Worm (Caenorhabditis elegans) whole organism, young adult: ENCODE data around the gene atp-2.

Source experiments
- B0019.2 ChIP-seq: fragments of 200-800 bp; sonication (Bioruptor generic); conservative IDR thresholded peaks from 2 replicates; pipeline ENCODE4 v1.3.6; 2022; ENCODE audit warnings: missing genetic modification reagents, missing genetic modification characterization, missing compliant biosample characterization
- B0261.1 ChIP-seq: sonication (generic microtip); optimal IDR thresholded peaks from 2 replicates; lab custom pipeline; 2016; ENCODE audit warnings: mild to moderate bottlenecking, missing genetic modification characterization, moderate library complexity, missing compliant biosample characterization
- C06A6.2 ChIP-seq: fragments of 200-800 bp; sonication (Bioruptor generic); conservative IDR thresholded peaks from 2 replicates; pipeline ENCODE4 v1.3.6; 2022; ENCODE audit warnings: missing genetic modification characterization, missing compliant biosample characterization
- F10E7.11 ChIP-seq: sonication (generic microtip); optimal IDR thresholded peaks from 2 replicates; lab custom pipeline; 2017; ENCODE audit warnings: mild to moderate bottlenecking, missing genetic modification characterization, moderate library complexity, missing compliant biosample characterization
- F23B12.7 ChIP-seq: sonication (generic microtip); optimal IDR thresholded peaks from 2 replicates; lab custom pipeline; 2017; ENCODE audit warnings: missing genetic modification characterization, mild to moderate bottlenecking, missing compliant biosample characterization, antibody characterized with exemption, moderate library complexity; ENCODE audit not compliant: insufficient read depth
- F33H1.4 ChIP-seq: fragments of 200-800 bp; sonication (Bioruptor generic); IDR thresholded peaks from 2 replicates; pipeline ENCODE4 v1.3.6; 2022; ENCODE audit warnings: missing genetic modification reagents, missing genetic modification characterization, missing compliant biosample characterization
- F57C9.4 ChIP-seq: sonication (generic microtip); optimal IDR thresholded peaks from 2 replicates; lab custom pipeline; 2017; ENCODE audit warnings: mild to moderate bottlenecking, missing genetic modification characterization, missing compliant biosample characterization
- T07F8.4 ChIP-seq: sonication (generic microtip); optimal IDR thresholded peaks from 2 replicates; lab custom pipeline; 2016; ENCODE audit warnings: mild to moderate bottlenecking, missing genetic modification characterization, moderate library complexity, missing compliant biosample characterization
- ZK185.1 ChIP-seq: sonication (generic microtip); optimal IDR thresholded peaks from 2 replicates; lab custom pipeline; 2016; ENCODE audit warnings: mild to moderate bottlenecking, missing genetic modification characterization, missing compliant biosample characterization; ENCODE audit not compliant: poor library complexity, severe bottlenecking
- attf-3 ChIP-seq: fragments of 200-800 bp; sonication (Bioruptor generic); conservative IDR thresholded peaks from 2 replicates; pipeline ENCODE4 v1.3.6; 2022; ENCODE audit warnings: missing genetic modification reagents, missing genetic modification characterization, missing compliant biosample characterization
- attf-5 ChIP-seq: fragments of 200-800 bp; sonication (Bioruptor generic); optimal IDR thresholded peaks from 2 replicates; lab custom pipeline; 2018; ENCODE audit warnings: mild to moderate bottlenecking, missing genetic modification characterization, missing compliant biosample characterization
- attf-6 ChIP-seq: fragments of 200-800 bp; sonication (Bioruptor generic); IDR thresholded peaks from 2 replicates; pipeline ENCODE4 v1.3.6; 2022; ENCODE audit warnings: missing genetic modification reagents, missing genetic modification characterization, missing compliant biosample characterization
- bed-2 ChIP-seq: fragments of 200-800 bp; sonication (Bioruptor generic); IDR thresholded peaks from 2 replicates; pipeline ENCODE4 v1.3.6; 2022; ENCODE audit warnings: missing genetic modification reagents, missing genetic modification characterization, missing compliant biosample characterization
- ceh-100 ChIP-seq: fragments of 200-800 bp; sonication (Bioruptor generic); IDR thresholded peaks from 2 replicates; pipeline ENCODE4 v1.3.6; 2022; ENCODE audit warnings: missing genetic modification reagents, missing genetic modification characterization, missing compliant biosample characterization
- ceh-91 ChIP-seq: fragments of 200-800 bp; sonication (Bioruptor generic); IDR thresholded peaks from 2 replicates; pipeline ENCODE4 v1.3.6; 2022; ENCODE audit warnings: missing genetic modification reagents, missing genetic modification characterization, missing compliant biosample characterization
- chd-7 ChIP-seq: sonication (generic microtip); optimal IDR thresholded peaks from 2 replicates; lab custom pipeline; 2016; ENCODE audit warnings: mild to moderate bottlenecking, missing genetic modification characterization, moderate library complexity, missing compliant biosample characterization
- die-1 ChIP-seq: sonication (generic microtip); optimal IDR thresholded peaks from 2 replicates; lab custom pipeline; 2016; ENCODE audit warnings: missing genotype, mild to moderate bottlenecking, missing genetic modification characterization, missing compliant biosample characterization
- dox-1 ChIP-seq: fragments of 200-800 bp; sonication (Bioruptor generic); IDR thresholded peaks from 2 replicates; pipeline ENCODE4 v1.3.6; 2022; ENCODE audit warnings: missing genetic modification reagents, missing genetic modification characterization, missing compliant biosample characterization
- dpff-1 ChIP-seq: sonication (generic microtip); optimal IDR thresholded peaks from 2 replicates; lab custom pipeline; 2017; ENCODE audit warnings: mild to moderate bottlenecking, missing genetic modification characterization, missing compliant biosample characterization
- egl-44 ChIP-seq: fragments of 200-800 bp; sonication (Bioruptor generic); IDR thresholded peaks from 2 replicates; pipeline ENCODE4 v1.3.6; 2022; ENCODE audit warnings: missing genetic modification reagents, missing genetic modification characterization, missing compliant biosample characterization
- ekl-4 ChIP-seq: fragments of 200-800 bp; sonication (Bioruptor generic); IDR thresholded peaks from 2 replicates; pipeline ENCODE4 v1.3.6; 2022; ENCODE audit warnings: missing genetic modification reagents, missing genetic modification characterization, missing compliant biosample characterization
- fkh-3 ChIP-seq: sonication (generic microtip); optimal IDR thresholded peaks from 2 replicates; lab custom pipeline; 2016; ENCODE audit warnings: mild to moderate bottlenecking, missing genetic modification characterization, missing compliant biosample characterization
- him-1 ChIP-seq: sonication (generic microtip); optimal IDR thresholded peaks from 2 replicates; lab custom pipeline; 2016; ENCODE audit warnings: missing genotype, missing genetic modification reagents, missing genetic modification characterization, missing compliant biosample characterization
- hmg-1.2 ChIP-seq: fragments of 200-800 bp; sonication (Bioruptor generic); IDR thresholded peaks from 2 replicates; pipeline ENCODE4 v1.3.6; 2022; ENCODE audit warnings: missing genetic modification reagents, missing genetic modification characterization, missing compliant biosample characterization
- hmg-20 ChIP-seq: fragments of 200-800 bp; sonication (Bioruptor generic); IDR thresholded peaks from 2 replicates; pipeline ENCODE4 v1.3.6; 2022; ENCODE audit warnings: missing genetic modification reagents, missing genetic modification characterization, missing compliant biosample characterization
- let-526 ChIP-seq: fragments of 200-800 bp; sonication (Bioruptor generic); IDR thresholded peaks from 2 replicates; pipeline ENCODE4 v1.3.6; 2022; ENCODE audit warnings: missing genetic modification reagents, missing genetic modification characterization, missing compliant biosample characterization
- lin-40 ChIP-seq: sonication (generic microtip); optimal IDR thresholded peaks from 2 replicates; lab custom pipeline; 2016; ENCODE audit warnings: missing genetic modification characterization, mild to moderate bottlenecking, missing compliant biosample characterization, missing genotype, missing genetic modification reagents
- madf-6 ChIP-seq: fragments of 200-800 bp; sonication (Bioruptor generic); IDR thresholded peaks from 2 replicates; pipeline ENCODE4 v1.3.6; 2022; ENCODE audit warnings: missing genetic modification reagents, missing genetic modification characterization, missing compliant biosample characterization
- mcd-1 ChIP-seq: fragments of 200-800 bp; sonication (Bioruptor generic); IDR thresholded peaks from 2 replicates; pipeline ENCODE4 v1.3.6; 2022; ENCODE audit warnings: missing genetic modification reagents, missing genetic modification characterization, missing compliant biosample characterization
- nhr-120 ChIP-seq: fragments of 200-800 bp; sonication (Bioruptor generic); IDR thresholded peaks from 2 replicates; pipeline ENCODE4 v1.3.6; 2022; ENCODE audit warnings: missing genetic modification characterization, missing compliant biosample characterization
- nhr-80 ChIP-seq: sonication (generic microtip); optimal IDR thresholded peaks from 2 replicates; lab custom pipeline; 2016; ENCODE audit warnings: missing genetic modification characterization, missing compliant biosample characterization
- pbrm-1 ChIP-seq: fragments of 200-800 bp; sonication (Bioruptor generic); IDR thresholded peaks from 2 replicates; pipeline ENCODE4 v1.3.6; 2022; ENCODE audit warnings: missing genetic modification reagents, missing genetic modification characterization, missing compliant biosample characterization
- rcor-1 ChIP-seq: fragments of 200-800 bp; sonication (Bioruptor generic); IDR thresholded peaks from 2 replicates; pipeline ENCODE4 v1.3.6; 2022; ENCODE audit warnings: missing genetic modification reagents, missing genetic modification characterization, missing compliant biosample characterization
- rec-8 ChIP-seq, 2 experiments: sonication (generic microtip); optimal IDR thresholded peaks; 2 replicates each; lab custom pipeline; 2016; ENCODE audit warnings: mild to moderate bottlenecking in 2 of 2, missing genetic modification characterization in 2 of 2, missing genetic modification reagents in 2 of 2, missing genotype in 2 of 2, missing biosample characterization in 1 of 2, missing compliant biosample characterization in 1 of 2, moderate library complexity in 1 of 2
- repo-1 ChIP-seq: sonication (generic microtip); optimal IDR thresholded peaks from 2 replicates; lab custom pipeline; 2017; ENCODE audit warnings: mild to moderate bottlenecking, missing genetic modification characterization, missing compliant biosample characterization
- rpc-1 ChIP-seq, 2 experiments: fragments of 150-350 bp in 1 of 2; sonication (generic microtip) in 1 of 2; optimal IDR thresholded peaks; 2 replicates each; lab custom pipeline; 2014 to 2018; ENCODE audit warnings: missing biosample characterization in 1 of 2, missing genetic modification characterization in 1 of 2, missing genetic modification reagents in 1 of 2, missing genotype in 1 of 2
- snpc-4 ChIP-seq, 5 experiments: fragments of 150-350 bp in 1 of 5; sonication (generic microtip) in 4 of 5; optimal IDR thresholded peaks; 2 replicates each; lab custom pipeline; 2014 to 2018; ENCODE audit warnings: missing genetic modification characterization in 5 of 5, missing biosample characterization in 3 of 5, antibody characterized with exemption in 2 of 5, mild to moderate bottlenecking in 2 of 5, missing compliant biosample characterization in 2 of 5, missing genotype in 2 of 5, moderate library complexity in 2 of 5, missing genetic modification reagents in 1 of 5
- tbp1 ChIP-seq: fragments of 200-800 bp; sonication (Bioruptor generic); optimal IDR thresholded peaks from 2 replicates; lab custom pipeline; 2018; ENCODE audit warnings: mild to moderate bottlenecking, missing genetic modification characterization, missing compliant biosample characterization
- tlf-1 ChIP-seq: fragments of 200-800 bp; sonication (Bioruptor generic); optimal IDR thresholded peaks from 2 replicates; lab custom pipeline; 2018; ENCODE audit warnings: mild to moderate bottlenecking, missing genetic modification characterization, missing compliant biosample characterization
- unc-130 ChIP-seq: sonication (generic microtip); optimal IDR thresholded peaks from 2 replicates; lab custom pipeline; 2016; ENCODE audit warnings: missing genetic modification reagents, missing genetic modification characterization, missing compliant biosample characterization
- xnd-1 ChIP-seq: sonication (generic microtip); optimal IDR thresholded peaks from 2 replicates; lab custom pipeline; 2016; ENCODE audit warnings: missing genotype, missing genetic modification reagents, missing genetic modification characterization, missing compliant biosample characterization
- zim-3 ChIP-seq: sonication (generic microtip); optimal IDR thresholded peaks from 2 replicates; lab custom pipeline; 2017; ENCODE audit warnings: mild to moderate bottlenecking, missing genetic modification characterization, moderate library complexity, missing compliant biosample characterization
- ztf-18 ChIP-seq: sonication (generic microtip); optimal IDR thresholded peaks from 2 replicates; lab custom pipeline; 2016; ENCODE audit warnings: missing genotype, mild to moderate bottlenecking, missing genetic modification characterization, missing compliant biosample characterization
- ztf-28 ChIP-seq: fragments of 200-800 bp; sonication (Bioruptor generic); IDR thresholded peaks from 2 replicates; pipeline ENCODE4 v1.3.6; 2022; ENCODE audit warnings: missing genetic modification reagents, missing genetic modification characterization, missing compliant biosample characterization
- ztf-3 ChIP-seq: fragments of 200-800 bp; sonication (Bioruptor generic); optimal IDR thresholded peaks from 2 replicates; lab custom pipeline; 2018; ENCODE audit warnings: mild to moderate bottlenecking, missing genetic modification characterization, missing compliant biosample characterization
- ztf-6 ChIP-seq: fragments of 200-800 bp; sonication (Bioruptor generic); IDR thresholded peaks from 2 replicates; pipeline ENCODE4 v1.3.6; 2022; ENCODE audit warnings: missing genetic modification reagents, missing genetic modification characterization, missing compliant biosample characterization

The atp-2 gene

DNA sequence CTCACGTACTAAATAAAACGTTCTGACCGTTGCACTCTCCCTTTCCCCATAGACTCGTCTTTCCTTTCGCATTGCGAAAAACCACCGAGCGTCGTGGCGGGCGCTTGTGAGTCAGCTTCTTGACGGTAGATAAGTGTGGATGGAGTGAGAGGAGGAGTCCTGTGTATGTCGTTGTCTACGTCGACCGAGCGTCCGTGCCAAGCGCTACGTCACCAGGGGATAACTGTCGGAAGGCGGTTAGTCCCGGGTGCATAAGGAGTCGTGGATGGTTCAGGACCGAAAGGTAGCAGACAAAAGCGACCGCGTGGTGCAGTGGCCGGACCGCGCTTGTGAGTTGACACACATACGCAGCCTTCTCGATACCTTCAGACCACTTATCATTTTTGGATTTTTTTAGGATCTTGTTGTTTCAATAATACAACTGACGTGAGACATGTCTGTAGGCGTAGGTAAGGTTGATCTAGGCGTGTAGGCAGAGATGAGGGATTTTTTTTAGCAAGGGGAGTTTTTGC is 17.0 kb upstream of the atp-2 start (continued):
- TF ChIP-seq mcd-1 (GFP tag; lab: Robert Waterston, UW) = peak; percentile 79
- TF ChIP-seq ztf-28 (GFP tag; lab: Robert Waterston, UW) = 0 out of 2 replicates have a peak, but pooled peaks have one; percentile 30
- TF ChIP-seq ZK185.1 (tag; lab: Kevin White, UChicago) = peak; percentile 58
- TF ChIP-seq F57C9.4 = peak; percentile 70
- peak; percentile 36 for TF ChIP-seq T07F8.4 (tag; lab: Kevin White, UChicago)
- TF ChIP-seq zim-3 (tag; lab: Kevin White, UChicago) = peak; percentile 67
- TF ChIP-seq hmg-20 (GFP tag; lab: Robert Waterston, UW) = peak; percentile 20; the same call in 1 of the 2 replicates
- TF ChIP-seq let-526 = 0 out of 2 replicates have a peak, but pooled peaks have one; percentile 18
- peak; percentile 59 for TF ChIP-seq C06A6.2 (GFP tag; lab: Robert Waterston, UW)
- 0 out of 2 replicates have a peak, but pooled peaks have one; percentile 29 for TF ChIP-seq B0019.2
- peak; percentile 83 for TF ChIP-seq rcor-1 (GFP tag; lab: Robert Waterston, UW)
- TF ChIP-seq attf-3 (GFP tag; lab: Robert Waterston, UW) = 0 out of 2 replicates have a peak, but pooled peaks have one; percentile 28
- 0 out of 2 replicates have a peak, but pooled peaks have one; percentile 39 for TF ChIP-seq nhr-120 (GFP tag; lab: Robert Waterston, UW)
- peak; percentile 80 for TF ChIP-seq die-1 (tag; lab: Kevin White, UChicago)
- peak; percentile 70 for TF ChIP-seq rpc-1 (optimal IDR thresholded peaks at IDR 0.05; lab: Kevin White, UChicago)
- TF ChIP-seq rpc-1 (tag; optimal IDR thresholded peaks at IDR 0.05; lab: Kevin White, UChicago) = peak; percentile 68
- peak; percentile 49 for TF ChIP-seq F10E7.11 (tag; lab: Kevin White, UChicago)
- peak; percentile 81 for TF ChIP-seq tbp1
- TF ChIP-seq bed-2 (GFP tag; lab: Robert Waterston, UW) = peak; percentile 78; the same call in 1 of the 2 replicates
- peak; percentile 64 for TF ChIP-seq dpff-1 (tag; lab: Kevin White, UChicago)
- TF ChIP-seq F23B12.7 (tag; lab: Kevin White, UChicago) = peak; percentile 42
- peak; percentile 94 for TF ChIP-seq egl-44 (GFP tag; lab: Robert Waterston, UW)
- peak in 1 of 2 experiments; percentile 28 for TF ChIP-seq rec-8 (tag; optimal IDR thresholded peaks at IDR 0.05; lab: Kevin White, UChicago)
- TF ChIP-seq fkh-3 (tag; lab: Kevin White, UChicago) = peak; percentile 83
- TF ChIP-seq chd-7 (tag; lab: Kevin White, UChicago) = peak; percentile 79
- TF ChIP-seq him-1 = peak; percentile 78
- peak; percentile 68 for TF ChIP-seq B0261.1 (tag; lab: Kevin White, UChicago)
- TF ChIP-seq attf-5 (GFP tag; lab: Kevin White, UChicago) = peak; percentile 73
- peak; percentile 60; the same call in 1 of the 2 replicates for TF ChIP-seq pbrm-1 (GFP tag; lab: Robert Waterston, UW)
- TF ChIP-seq unc-130 (GFP tag; lab: Kevin White, UChicago) = peak; percentile 44
- TF ChIP-seq ztf-3 (GFP tag; lab: Kevin White, UChicago) = peak; percentile 35
- peak; percentile 18 for TF ChIP-seq xnd-1 (tag; lab: Kevin White, UChicago)
- TF ChIP-seq repo-1 (tag; lab: Kevin White, UChicago) = peak; percentile 79
- peak; percentile 31 for TF ChIP-seq snpc-4 (GFP tag; optimal IDR thresholded peaks at IDR 0.05; lab: Kevin White, UChicago)
- TF ChIP-seq snpc-4 (tag; optimal IDR thresholded peaks at IDR 0.05; lab: Kevin White, UChicago) = peak in 2 of 4 experiments; percentile 15 to 60
- TF ChIP-seq ztf-6 (GFP tag; lab: Robert Waterston, UW) = 0 out of 2 replicates have a peak, but pooled peaks have one; percentile 5
- TF ChIP-seq nhr-80 (tag; lab: Kevin White, UChicago) = peak; percentile 82
- 0 out of 2 replicates have a peak, but pooled peaks have one; percentile 23 for TF ChIP-seq attf-6 (GFP tag; lab: Robert Waterston, UW)
- peak; percentile 62 for TF ChIP-seq ceh-100 (GFP tag; lab: Robert Waterston, UW)
- peak; percentile 62; the same call in 1 of the 2 replicates for TF ChIP-seq ceh-91 (GFP tag; lab: Robert Waterston, UW)
- TF ChIP-seq ekl-4 (GFP tag; lab: Robert Waterston, UW) = peak; percentile 70; the same call in 1 of the 2 replicates
- TF ChIP-seq hmg-1.2 (GFP tag; lab: Robert Waterston, UW) = peak; percentile 69
- TF ChIP-seq tlf-1 (GFP tag; lab: Kevin White, UChicago) = peak; percentile 52
- TF ChIP-seq madf-6 (GFP tag; lab: Robert Waterston, UW) = peak; percentile 71
- TF ChIP-seq lin-40 (tag; lab: Kevin White, UChicago) = peak; percentile 72
- TF ChIP-seq dox-1 (GFP tag; lab: Robert Waterston, UW) = peak; percentile 96; the same call in 1 of the 2 replicates
- TF ChIP-seq F33H1.4 (GFP tag; lab: Robert Waterston, UW) = peak; percentile 61
- peak; percentile 78 for TF ChIP-seq ztf-18
